Fruit fly (Drosophila melanogaster) whole organism, embryonic: ENCODE measurements around the gene NimC3.
A peak's percentile ranks its signal among the peaks of the same experiment; 100 is the strongest.

ENCODE experiments used
- Abd-B ChIP-seq: fragments of 200-800 bp; sonication (Bioruptor generic); optimal IDR thresholded peaks from 2 replicates; lab custom pipeline; 2018; ENCODE audit warnings: missing biosample characterization, mild to moderate bottlenecking, missing genetic modification characterization, moderate library complexity
- Aef1 ChIP-seq: fragments of 200-800 bp; sonication (Bioruptor generic); IDR thresholded peaks from 3 replicates; pipeline ENCODE4 v1.3.6; 2022; ENCODE audit warnings: missing biosample characterization, missing genetic modification characterization
- B-H1 ChIP-seq: fragments of 200-800 bp; sonication (Bioruptor generic); IDR thresholded peaks from 3 replicates; pipeline ENCODE4 v1.3.6; 2022; ENCODE audit warnings: missing biosample characterization, missing genetic modification characterization
- B-H2 ChIP-seq: fragments of 200-800 bp; sonication (Bioruptor generic); optimal IDR thresholded peaks from 2 replicates; lab custom pipeline; 2018; ENCODE audit warnings: missing biosample characterization, mild to moderate bottlenecking, missing genetic modification characterization
- Blimp-1 ChIP-seq: fragments of 200-800 bp; sonication (Bioruptor generic); optimal IDR thresholded peaks from 3 replicates; lab custom pipeline; 2018; ENCODE audit warnings: missing biosample characterization, missing genetic modification characterization, mild to moderate bottlenecking, moderate library complexity, missing genetic modification reagents
- CG1024 ChIP-seq: fragments of 200-800 bp; sonication (Bioruptor generic); IDR thresholded peaks from 2 replicates; pipeline ENCODE4 v1.3.6; 2022; ENCODE audit warnings: missing biosample characterization, missing genetic modification characterization
- CG10431 ChIP-seq: fragments of 200-800 bp; sonication (Bioruptor generic); optimal IDR thresholded peaks from 3 replicates; lab custom pipeline; 2018; ENCODE audit warnings: missing biosample characterization, mild to moderate bottlenecking, missing genetic modification characterization
- CG10462 ChIP-seq: fragments of 200-800 bp; sonication (Bioruptor generic); optimal IDR thresholded peaks from 2 replicates; lab custom pipeline; 2016; ENCODE audit warnings: missing biosample characterization, missing genetic modification characterization
- CG10543 ChIP-seq: fragments of 200-800 bp; sonication (Bioruptor generic); optimal IDR thresholded peaks from 3 replicates; lab custom pipeline; 2017; ENCODE audit warnings: missing biosample characterization, mild to moderate bottlenecking, missing genetic modification characterization, moderate library complexity
- CG12219 ChIP-seq: fragments of 200-800 bp; sonication (Bioruptor generic); optimal IDR thresholded peaks from 3 replicates; lab custom pipeline; 2018; ENCODE audit warnings: missing biosample characterization, mild to moderate bottlenecking, missing genetic modification characterization
- CG12744 ChIP-seq: fragments of 200-800 bp; sonication (Bioruptor generic); optimal IDR thresholded peaks from 2 replicates; lab custom pipeline; 2016; ENCODE audit warnings: missing biosample characterization, missing genetic modification characterization
- CG13287 ChIP-seq: fragments of 200-800 bp; sonication (Bioruptor generic); IDR thresholded peaks from 2 replicates; pipeline ENCODE4 v1.3.6; 2022; ENCODE audit warnings: missing biosample characterization, missing genetic modification characterization; ENCODE audit not compliant: partially characterized antibody
- CG14441 ChIP-seq: fragments of 200-800 bp; sonication (Bioruptor generic); IDR thresholded peaks from 2 replicates; pipeline ENCODE4 v1.3.6; 2022; ENCODE audit warnings: missing biosample characterization, missing genetic modification characterization
- CG14965 ChIP-seq: fragments of 200-800 bp; sonication (Bioruptor generic); optimal IDR thresholded peaks from 2 replicates; lab custom pipeline; 2016; ENCODE audit warnings: missing biosample characterization, missing genetic modification characterization, borderline replicate concordance
- CG15514 ChIP-seq: fragments of 200-800 bp; sonication (Bioruptor generic); optimal IDR thresholded peaks from 3 replicates; lab custom pipeline; 2017; ENCODE audit warnings: missing biosample characterization, missing genetic modification characterization, mild to moderate bottlenecking, moderate library complexity, missing genetic modification reagents
- CG2199 ChIP-seq: fragments of 200-800 bp; sonication (Bioruptor generic); IDR thresholded peaks from 3 replicates; pipeline ENCODE4 v1.3.6; 2022; ENCODE audit warnings: missing biosample characterization, missing genetic modification characterization
- CG3995 ChIP-seq: fragments of 200-800 bp; sonication (Bioruptor generic); optimal IDR thresholded peaks from 3 replicates; lab custom pipeline; 2016; ENCODE audit warnings: missing biosample characterization, missing genetic modification characterization
- CG4360 ChIP-seq: fragments of 200-800 bp; sonication (Bioruptor generic); IDR thresholded peaks from 2 replicates; pipeline ENCODE4 v1.3.6; 2022; ENCODE audit warnings: missing biosample characterization, missing genetic modification characterization
- CG6654 ChIP-seq: fragments of 200-800 bp; sonication (Bioruptor generic); optimal IDR thresholded peaks from 2 replicates; lab custom pipeline; 2017; ENCODE audit warnings: missing biosample characterization, mild to moderate bottlenecking, missing genetic modification characterization
- CG7357 ChIP-seq: fragments of 200-800 bp; sonication (Bioruptor generic); IDR thresholded peaks from 3 replicates; pipeline ENCODE4 v1.3.6; 2022; ENCODE audit warnings: missing biosample characterization, missing genetic modification characterization
- CG7556 ChIP-seq: fragments of 200-800 bp; sonication (Bioruptor generic); optimal IDR thresholded peaks from 2 replicates; lab custom pipeline; 2017; ENCODE audit warnings: missing biosample characterization, mild to moderate bottlenecking, missing genetic modification characterization
- CG8944 ChIP-seq: fragments of 200-800 bp; sonication (Bioruptor generic); optimal IDR thresholded peaks from 3 replicates; lab custom pipeline; 2016; ENCODE audit warnings: missing biosample characterization, missing genetic modification characterization
- CTCF ChIP-seq: fragments of 200-800 bp; sonication (Bioruptor generic); optimal IDR thresholded peaks from 2 replicates; lab custom pipeline; 2017; ENCODE audit warnings: missing biosample characterization, mild to moderate bottlenecking, missing genetic modification characterization, moderate library complexity
- D19A ChIP-seq: fragments of 200-800 bp; optimal IDR thresholded peaks from 3 replicates; lab custom pipeline; 2019; ENCODE audit warnings: missing biosample characterization, mild to moderate bottlenecking, missing genetic modification characterization, moderate library complexity
- Dek ChIP-seq: fragments of 200-800 bp; sonication (Bioruptor generic); optimal IDR thresholded peaks from 3 replicates; lab custom pipeline; 2019; ENCODE audit warnings: missing biosample characterization, mild to moderate bottlenecking, missing genetic modification characterization, moderate library complexity
- Doc3 ChIP-seq: fragments of 200-800 bp; sonication (Bioruptor generic); IDR thresholded peaks from 3 replicates; pipeline ENCODE4 v1.3.6; 2022; ENCODE audit warnings: missing biosample characterization, missing genetic modification characterization; ENCODE audit not compliant: partially characterized antibody
- Ets65A ChIP-seq: fragments of 200-800 bp; sonication (Bioruptor generic); peaks from one replicate; lab custom pipeline; 2016; ENCODE audit warnings: missing biosample characterization, missing genetic modification characterization
- HLH4C ChIP-seq: fragments of 200-800 bp; sonication (Bioruptor generic); IDR thresholded peaks from 3 replicates; pipeline ENCODE4 v1.3.6; 2022; ENCODE audit warnings: missing biosample characterization, missing genetic modification characterization; ENCODE audit not compliant: partially characterized antibody
- Hmx ChIP-seq: fragments of 200-800 bp; sonication (Bioruptor generic); optimal IDR thresholded peaks from 2 replicates; lab custom pipeline; 2016; ENCODE audit warnings: missing biosample characterization, missing genetic modification characterization
- Hr78 ChIP-seq, 2 experiments: fragments of 200-800 bp in 1 of 2; fragments of >200 bp in 1 of 2; sonication (Bioruptor generic) in 1 of 2; optimal IDR thresholded peaks; 2 replicates each; lab custom pipeline; 2017 to 2019; ENCODE audit warnings: missing biosample characterization in 2 of 2, missing genetic modification characterization in 2 of 2, mild to moderate bottlenecking in 1 of 2, moderate library complexity in 1 of 2
- Max ChIP-seq: fragments of 200-800 bp; sonication (Bioruptor generic); optimal IDR thresholded peaks from 2 replicates; lab custom pipeline; 2016; ENCODE audit warnings: missing biosample characterization, mild to moderate bottlenecking, missing genetic modification characterization
- NK7.1 ChIP-seq: fragments of 200-800 bp; sonication (Bioruptor generic); optimal IDR thresholded peaks from 3 replicates; lab custom pipeline; 2016; ENCODE audit warnings: missing biosample characterization, missing genetic modification characterization
- Sox100B ChIP-seq: fragments of 200-800 bp; sonication (Bioruptor generic); optimal IDR thresholded peaks from 3 replicates; lab custom pipeline; 2018; ENCODE audit warnings: missing biosample characterization, mild to moderate bottlenecking, missing genetic modification characterization
- abd-A ChIP-seq: fragments of 200-800 bp; sonication (Bioruptor generic); optimal IDR thresholded peaks from 3 replicates; lab custom pipeline; 2019; ENCODE audit warnings: missing biosample characterization, mild to moderate bottlenecking, missing genetic modification characterization, moderate library complexity
- ara ChIP-seq: fragments of 200-800 bp; sonication (Bioruptor generic); IDR thresholded peaks from 2 replicates; pipeline ENCODE4 v1.3.6; 2022; ENCODE audit warnings: missing biosample characterization, missing genetic modification characterization
- bsh ChIP-seq, 2 experiments: fragments of 200-800 bp; sonication (Bioruptor generic); optimal IDR thresholded peaks; 2 replicates each; lab custom pipeline; 2017 to 2018; ENCODE audit warnings: mild to moderate bottlenecking in 2 of 2, missing biosample characterization in 2 of 2, missing genetic modification characterization in 2 of 2, moderate library complexity in 1 of 2
- fd3F ChIP-seq: fragments of 200-800 bp; sonication (Bioruptor generic); optimal IDR thresholded peaks from 2 replicates; lab custom pipeline; 2018; ENCODE audit warnings: missing biosample characterization, mild to moderate bottlenecking, missing genetic modification characterization, moderate library complexity
- gcm ChIP-seq: fragments of 200-800 bp; sonication (Bioruptor generic); optimal IDR thresholded peaks from 2 replicates; lab custom pipeline; 2019; ENCODE audit warnings: missing biosample characterization, mild to moderate bottlenecking, missing genetic modification characterization, moderate library complexity
- h ChIP-seq: fragments of >200 bp; optimal IDR thresholded peaks from 2 replicates; lab custom pipeline; 2017
- ham ChIP-seq: fragments of 200-800 bp; sonication (Bioruptor generic); IDR thresholded peaks from 2 replicates; pipeline ENCODE4 v1.3.6; 2022; ENCODE audit warnings: missing biosample characterization, missing genetic modification characterization
- hkb ChIP-seq, 2 experiments: fragments of 200-800 bp in 1 of 2; fragments of >200 bp in 1 of 2; sonication (Bioruptor generic) in 1 of 2; IDR thresholded peaks in 1 of 2; optimal IDR thresholded peaks in 1 of 2; 2 replicates each; pipeline versions ENCODE4 v1.3.6 to Lab custom; 2017 to 2022; ENCODE audit warnings: missing biosample characterization in 1 of 2, missing genetic modification characterization in 1 of 2
- hth ChIP-seq: fragments of >200 bp; optimal IDR thresholded peaks from 2 replicates; lab custom pipeline; 2017; ENCODE audit warnings: inconsistent platforms
- ind ChIP-seq: fragments of 200-800 bp; sonication (Bioruptor generic); optimal IDR thresholded peaks from 3 replicates; lab custom pipeline; 2016; ENCODE audit warnings: missing biosample characterization, missing genetic modification characterization
- maf-S ChIP-seq: fragments of 200-800 bp; sonication (Bioruptor generic); optimal IDR thresholded peaks from 2 replicates; lab custom pipeline; 2016; ENCODE audit warnings: missing biosample characterization, missing genetic modification characterization
- phol ChIP-seq: fragments of 200-800 bp; sonication (Bioruptor generic); optimal IDR thresholded peaks from 3 replicates; lab custom pipeline; 2018; ENCODE audit warnings: missing biosample characterization, mild to moderate bottlenecking, missing genetic modification characterization, moderate library complexity
- seq ChIP-seq: fragments of 200-800 bp; sonication (Bioruptor generic); IDR thresholded peaks from 2 replicates; pipeline ENCODE4 v1.3.6; 2022; ENCODE audit warnings: missing biosample characterization, missing genetic modification characterization
- tap ChIP-seq: fragments of 200-800 bp; optimal IDR thresholded peaks from 3 replicates; lab custom pipeline; 2019; ENCODE audit warnings: missing biosample characterization, mild to moderate bottlenecking, missing genetic modification characterization, moderate library complexity
- tx ChIP-seq: fragments of 200-800 bp; sonication (Bioruptor generic); optimal IDR thresholded peaks from 2 replicates; lab custom pipeline; 2016; ENCODE audit warnings: missing biosample characterization, missing genetic modification characterization
- z ChIP-seq: fragments of 200-800 bp; sonication (Bioruptor generic); IDR thresholded peaks from 3 replicates; pipeline ENCODE4 v1.3.6; 2022; ENCODE audit warnings: missing biosample characterization, missing genetic modification characterization
- zfh2 ChIP-seq: fragments of 200-800 bp; sonication (Bioruptor generic); optimal IDR thresholded peaks from 2 replicates; lab custom pipeline; 2016; ENCODE audit warnings: missing biosample characterization, missing genetic modification characterization

The NimC3 gene

DNA sequence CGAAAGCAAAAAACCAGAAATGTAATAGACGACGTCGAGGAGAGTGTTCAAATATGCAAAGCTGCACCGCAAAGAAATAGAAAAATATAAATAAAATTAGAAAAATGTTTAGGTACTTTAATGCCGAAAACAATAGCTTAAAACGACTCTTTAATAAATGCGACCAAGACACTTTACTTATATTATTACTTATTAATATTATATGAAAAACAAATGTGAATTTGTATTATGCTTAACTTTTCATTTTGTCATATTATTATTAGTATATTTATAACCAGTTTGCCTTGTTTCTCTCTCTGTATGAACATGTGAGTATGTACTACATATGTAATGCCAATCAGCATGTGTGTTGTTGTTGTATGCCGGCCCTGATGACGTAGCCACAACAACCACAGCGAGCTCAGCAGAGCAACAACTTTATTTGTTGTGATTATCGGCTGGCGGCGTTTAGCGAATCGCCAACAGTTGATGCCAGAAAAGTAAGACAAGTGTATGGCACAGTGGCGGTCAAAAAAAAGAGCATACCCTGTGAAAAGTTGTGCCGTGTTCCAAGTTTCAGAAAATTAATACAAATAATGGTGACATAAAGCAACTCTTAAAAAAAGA lies 2.2 kb upstream of the NimC3 start (continued):
- TF ChIP-seq CG4360: peak; percentile 95
- TF ChIP-seq seq (GFP tag; lab: Robert Waterston, UW): peak; percentile 89
- peak; percentile 42; the same call in 1 of the 2 replicates for TF ChIP-seq CG1024
- TF ChIP-seq Blimp-1 (GFP tag; lab: Kevin White, UChicago): peak; percentile 93
- TF ChIP-seq CG7556 (GFP tag; lab: Kevin White, UChicago): peak; percentile 98
- TF ChIP-seq B-H2 (GFP tag; lab: Kevin White, UChicago): peak; percentile 78
- TF ChIP-seq Sox100B: peak; percentile 95
- peak; percentile 83 for TF ChIP-seq Abd-B
- no peak for TF ChIP-seq hth (lab: Kevin White, UChicago)
- TF ChIP-seq phol (tag; lab: Kevin White, UChicago): peak; percentile 97
- TF ChIP-seq CG6654: peak; percentile 70
- TF ChIP-seq Max: peak; percentile 61
- peak; percentile 9; the same call in 2 of the 3 replicates for TF ChIP-seq CG2199 (GFP tag; lab: Robert Waterston, UW)
- TF ChIP-seq h (lab: Kevin White, UChicago): no peak
- TF ChIP-seq B-H1 (GFP tag; lab: Robert Waterston, UW): peak; percentile 91
- peak; percentile 95 for TF ChIP-seq gcm (GFP tag; lab: Kevin White, UChicago)
- TF ChIP-seq bsh (GFP tag; optimal IDR thresholded peaks at IDR 0.05; lab: Kevin White, UChicago): peak; percentile 65 to 96
- TF ChIP-seq HLH4C (GFP tag; lab: Robert Waterston, UW): no peak
- TF ChIP-seq z: no peak
- peak; percentile 84 for TF ChIP-seq ind
- TF ChIP-seq CG3995: no peak
- TF ChIP-seq NK7.1 (GFP tag; lab: Kevin White, UChicago): no peak
- TF ChIP-seq fd3F (GFP tag; lab: Kevin White, UChicago): peak; percentile 95
- TF ChIP-seq CG10462 (GFP tag; lab: Kevin White, UChicago): peak; percentile 57
- peak; percentile 83 for TF ChIP-seq CG10543
- TF ChIP-seq ara: peak; percentile 89
- TF ChIP-seq D19A (tag; lab: Kevin White, UChicago): peak; percentile 89
- peak; percentile 51 for TF ChIP-seq CG12219
- TF ChIP-seq abd-A (tag; lab: Kevin White, UChicago): peak; percentile 46
- TF ChIP-seq hkb (optimal IDR thresholded peaks at IDR 0.05; lab: Kevin White, UChicago): no peak
- peak; percentile 90; the same call in 1 of the 2 replicates for TF ChIP-seq hkb (GFP tag; IDR thresholded peaks at IDR 0.05; lab: Robert Waterston, UW)
- TF ChIP-seq ham (GFP tag; lab: Robert Waterston, UW): peak; percentile 58; the same call in 1 of the 2 replicates
- TF ChIP-seq CG13287 (GFP tag; lab: Robert Waterston, UW): no peak
- no peak for TF ChIP-seq Doc3 (GFP tag; lab: Robert Waterston, UW)
- TF ChIP-seq CG10431 (GFP tag; lab: Kevin White, UChicago): peak; percentile 75
- TF ChIP-seq CG14441 (GFP tag; lab: Robert Waterston, UW): peak; percentile 93
- TF ChIP-seq Dek: peak; percentile 96
- TF ChIP-seq CG7357 (GFP tag; lab: Robert Waterston, UW): peak; percentile 83
- TF ChIP-seq CG15514 (GFP tag; lab: Kevin White, UChicago): peak; percentile 86
- TF ChIP-seq Aef1: peak; percentile 84
- peak; percentile 14 for TF ChIP-seq Hmx (GFP tag; lab: Kevin White, UChicago)
- TF ChIP-seq Hr78 (GFP tag; optimal IDR thresholded peaks at IDR 0.05; lab: Kevin White, UChicago): peak in 1 of 2 experiments; percentile 83
- no peak for TF ChIP-seq Ets65A (GFP tag; lab: Kevin White, UChicago)
- no peak for TF ChIP-seq CG12744
- peak; percentile 61 for TF ChIP-seq zfh2 (GFP tag; lab: Kevin White, UChicago)
- TF ChIP-seq CTCF (GFP tag; lab: Kevin White, UChicago): peak; percentile 44
- peak; percentile 96 for TF ChIP-seq tap (tag; lab: Kevin White, UChicago)
- peak; percentile 52 for TF ChIP-seq CG8944 (GFP tag; lab: Kevin White, UChicago)
- TF ChIP-seq maf-S (GFP tag; lab: Kevin White, UChicago): peak; percentile 24
- TF ChIP-seq CG14965 (GFP tag; lab: Kevin White, UChicago): no peak
- TF ChIP-seq tx (GFP tag; lab: Kevin White, UChicago): peak; percentile 39
